Worm (Caenorhabditis elegans): Measurements from ENCODE around the gene ncr-1.

ncr-1 gene

DNA sequence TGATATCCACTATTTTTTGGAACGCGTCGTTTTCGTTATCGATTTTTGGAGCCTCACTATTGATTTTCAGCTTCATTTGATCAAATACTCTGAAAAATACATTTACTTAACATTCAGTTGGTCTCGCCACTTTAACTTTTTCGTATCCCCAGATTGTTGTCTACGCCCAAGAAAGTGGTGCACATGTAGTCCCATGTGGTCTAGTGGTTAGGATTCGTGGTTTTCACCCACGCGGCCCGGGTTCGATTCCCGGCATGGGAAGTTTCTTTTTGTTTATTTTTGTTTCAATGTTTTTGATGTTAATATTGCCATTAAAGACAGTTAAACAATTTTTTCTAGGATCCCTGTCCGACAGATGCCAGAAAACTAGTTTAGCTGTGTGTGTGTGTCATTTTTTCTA, 44.6 kb downstream of the ncr-1 start (continued):
- peak; percentile 53 for TF ChIP-seq lin-14 (GFP tag; optimal IDR thresholded peaks at IDR 0.05)
- TF ChIP-seq egl-13 (tag; optimal IDR thresholded peaks at IDR 0.05): no peak
- no peak for TF ChIP-seq tlp-1 (tag; optimal IDR thresholded peaks at IDR 0.05)
- no peak for TF ChIP-seq fkh-10 (GFP tag; optimal IDR thresholded peaks at IDR 0.05)
- TF ChIP-seq mdl-1 (tag; optimal IDR thresholded peaks at IDR 0.05): peak in 1 of 2 experiments; percentile 75
- TF ChIP-seq pqm-1 (tag; optimal IDR thresholded peaks at IDR 0.05): no peak
- no peak for TF ChIP-seq ets-5 (GFP tag; IDR thresholded peaks at IDR 0.05)
- TF ChIP-seq vab-15 (tag; optimal IDR thresholded peaks at IDR 0.05): no peak
- no peak for TF ChIP-seq hlh-17 (GFP tag; optimal IDR thresholded peaks at IDR 0.05; ENCODE audit: borderline replicate concordance)
- no peak for TF ChIP-seq lin-39 (tag; optimal IDR thresholded peaks at IDR 0.05)
- TF ChIP-seq dpl-1 (GFP tag; optimal IDR thresholded peaks at IDR 0.05): peak in 1 of 3 experiments; percentile 5
- TF ChIP-seq snpc-4 (tag; optimal IDR thresholded peaks at IDR 0.05): no peak
- TF ChIP-seq ztf-4 (tag; optimal IDR thresholded peaks at IDR 0.05): no peak
- TF ChIP-seq lin-15B (tag; optimal IDR thresholded peaks at IDR 0.05): no peak
- no peak for TF ChIP-seq aly-2 (tag; optimal IDR thresholded peaks at IDR 0.05)
- no peak for TF ChIP-seq unc-98 (GFP tag; IDR thresholded peaks at IDR 0.05)
- no peak for TF ChIP-seq unc-86 (tag; optimal IDR thresholded peaks at IDR 0.05)
- no peak for TF ChIP-seq nhr-28 (tag; optimal IDR thresholded peaks at IDR 0.05)
- peak; percentile 15 for TF ChIP-seq fkh-8 (tag; optimal IDR thresholded peaks at IDR 0.05)
- TF ChIP-seq ceh-63 (GFP tag; optimal IDR thresholded peaks at IDR 0.05): no peak
- no peak for TF ChIP-seq mef-2 (tag; optimal IDR thresholded peaks at IDR 0.05)
- TF ChIP-seq nhr-77 (tag; optimal IDR thresholded peaks at IDR 0.05): peak; percentile 20
- no peak for TF ChIP-seq efl-3 (GFP tag; optimal IDR thresholded peaks at IDR 0.05)
- peak; percentile 67 for TF ChIP-seq nhr-71 (tag; optimal IDR thresholded peaks at IDR 0.05)
- no peak for TF ChIP-seq aha-1 (tag; optimal IDR thresholded peaks at IDR 0.05)
- TF ChIP-seq hpl-2 (GFP tag; optimal IDR thresholded peaks at IDR 0.05): no peak
- peak; percentile 67 for TF ChIP-seq mep-1 (tag; optimal IDR thresholded peaks at IDR 0.05)
- no peak for TF ChIP-seq elt-2 (tag; optimal IDR thresholded peaks at IDR 0.05)
- no peak for TF ChIP-seq pax-3 (tag; optimal IDR thresholded peaks at IDR 0.05)
- no peak for TF ChIP-seq C34B4.2 (tag; optimal IDR thresholded peaks at IDR 0.05)
- TF ChIP-seq rnt-1 (tag; optimal IDR thresholded peaks at IDR 0.05): peak; percentile 71
- no peak for TF ChIP-seq Y116A8C.19 (tag; optimal IDR thresholded peaks at IDR 0.05; ENCODE audit: borderline replicate concordance)
- TF ChIP-seq nhr-85 (tag): peak; percentile 64
- TF ChIP-seq skn-1 (tag; optimal IDR thresholded peaks at IDR 0.05): peak; percentile 9
- TF ChIP-seq nhr-84 (tag; optimal IDR thresholded peaks at IDR 0.05): no peak
- no peak for TF ChIP-seq unc-30 (tag; optimal IDR thresholded peaks at IDR 0.05)
- TF ChIP-seq nhr-12 (tag; optimal IDR thresholded peaks at IDR 0.05): no peak
- TF ChIP-seq jun-1 (tag; optimal IDR thresholded peaks at IDR 0.05): no peak
- TF ChIP-seq nhr-11 (tag; optimal IDR thresholded peaks at IDR 0.05): no peak
- peak; percentile 40 to 42 for TF ChIP-seq lsy-2 (tag; optimal IDR thresholded peaks at IDR 0.05)
- TF ChIP-seq ceh-82 (tag; optimal IDR thresholded peaks at IDR 0.05): peak; percentile 10 to 24 (median 19)

DNA sequence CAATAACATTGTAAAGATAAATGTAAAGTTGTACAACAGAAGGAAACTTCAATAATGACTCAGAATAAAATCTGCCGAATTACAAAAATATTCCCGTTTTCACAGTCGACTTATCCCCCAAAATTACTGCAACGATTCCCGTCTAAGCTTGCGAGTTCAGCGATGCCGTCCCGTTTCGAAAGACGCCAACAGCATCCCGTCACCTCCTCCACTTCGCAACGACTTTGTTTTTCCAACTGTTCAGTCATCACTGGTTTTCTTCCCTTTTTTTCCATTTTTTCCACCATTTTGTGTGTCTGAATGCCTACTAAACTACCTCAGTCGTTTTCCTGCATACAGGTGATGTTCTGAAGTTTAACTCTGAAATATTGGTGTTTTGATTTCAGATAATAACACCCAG, 48.0 kb downstream of the ncr-1 start, which contains the start of gene F15A8.1:
F15A8.1 (plus strand) TSS at position 301 of the 400 bp plus-strand sequence.
- TF ChIP-seq ztf-4 (tag; optimal IDR thresholded peaks at IDR 0.05) (no peak), lir-3 (tag; optimal IDR thresholded peaks at IDR 0.05; ENCODE audit: poor library complexity) (no peak), nhr-19 (GFP tag; conservative IDR thresholded peaks at IDR 0.05) (no peak), irx-1 (tag; optimal IDR thresholded peaks at IDR 0.05) (no peak), lin-35 (GFP tag; optimal IDR thresholded peaks at IDR 0.05) (no peak), mef-2 (tag; optimal IDR thresholded peaks at IDR 0.05) (no peak), ceh-82 (tag; optimal IDR thresholded peaks at IDR 0.05) (no peak), efl-3 (GFP tag; optimal IDR thresholded peaks at IDR 0.05) (no peak), nhr-20 (tag; optimal IDR thresholded peaks at IDR 0.05) (no peak), fkh-8 (tag; optimal IDR thresholded peaks at IDR 0.05) (no peak)
